Worm (Caenorhabditis elegans) whole organism, late embryonic: ENCODE measurements around the gene fbxa-222.

Source experiments
- ceh-22 ChIP-seq: sonication (generic microtip); optimal IDR thresholded peaks from 2 replicates; lab custom pipeline; 2017; ENCODE audit warnings: missing biosample characterization, missing genetic modification characterization
- fax-1 ChIP-seq: sonication (generic microtip); optimal IDR thresholded peaks from 2 replicates; lab custom pipeline; 2016; ENCODE audit warnings: missing genotype, missing genetic modification characterization, missing compliant biosample characterization
- nfya-1 ChIP-seq: sonication (generic microtip); optimal IDR thresholded peaks from 2 replicates; lab custom pipeline; 2017; ENCODE audit warnings: missing genetic modification characterization, mild to moderate bottlenecking, missing compliant biosample characterization, antibody characterized with exemption, moderate library complexity
- pha-4 ChIP-seq: fragments of 150-350 bp; optimal IDR thresholded peaks from 2 replicates; lab custom pipeline; 2018; ENCODE audit warnings: missing biosample characterization, missing genetic modification reagents, missing genetic modification characterization
- pros-1 ChIP-seq: fragments of 150-350 bp; optimal IDR thresholded peaks from 2 replicates; lab custom pipeline; 2014; ENCODE audit warnings: missing biosample characterization, missing genetic modification reagents, missing genetic modification characterization

ce11 chrX:84602-85001, 32.6 kb upstream of the fbxa-222 start:
- TF ChIP-seq pros-1 (tag; lab: Kevin White, UChicago) (no peak), ceh-22 (tag; lab: Kevin White, UChicago) (no peak), pha-4 (tag; lab: Kevin White, UChicago) (no peak), nfya-1 (tag; lab: Kevin White, UChicago) (no peak), fax-1 (tag; lab: Kevin White, UChicago) (no peak)
